Fruit fly (Drosophila melanogaster) whole organism, prepupa: ENCODE data around the gene Med.
A peak's percentile ranks its signal among the peaks of the same experiment; 100 is the strongest.

Experiments
- CG10669 ChIP-seq: fragments of 200-800 bp; sonication (Bioruptor generic); optimal IDR thresholded peaks from 3 replicates; lab custom pipeline; 2018; ENCODE audit warnings: missing biosample characterization, mild to moderate bottlenecking, missing genetic modification characterization, moderate library complexity
- CG11294 ChIP-seq: fragments of 200-800 bp; sonication (Bioruptor generic); IDR thresholded peaks from 2 replicates; pipeline ENCODE4 v1.3.6; 2022; ENCODE audit warnings: missing biosample characterization, missing genetic modification characterization
- CG11762 ChIP-seq: fragments of 200-800 bp; sonication (Bioruptor generic); optimal IDR thresholded peaks from 3 replicates; lab custom pipeline; 2016; ENCODE audit warnings: missing biosample characterization, missing genetic modification characterization; ENCODE audit not compliant: insufficient read depth
- CG11902 ChIP-seq: fragments of 200-800 bp; sonication (Bioruptor generic); optimal IDR thresholded peaks from 3 replicates; lab custom pipeline; 2016; ENCODE audit warnings: missing biosample characterization, missing genetic modification characterization
- CG15336 ChIP-seq: fragments of 200-800 bp; sonication (Bioruptor generic); IDR thresholded peaks from 2 replicates; pipeline ENCODE4 v1.3.6; 2022; ENCODE audit warnings: missing biosample characterization, missing genetic modification characterization
- CG1621 ChIP-seq: fragments of 200-800 bp; sonication (Bioruptor generic); optimal IDR thresholded peaks from 3 replicates; lab custom pipeline; 2018; ENCODE audit warnings: missing biosample characterization, mild to moderate bottlenecking, missing genetic modification characterization
- CG3032 ChIP-seq: fragments of 200-800 bp; optimal IDR thresholded peaks from 2 replicates; lab custom pipeline; 2019; ENCODE audit warnings: missing biosample characterization, mild to moderate bottlenecking, missing genetic modification characterization, moderate library complexity
- CG31627 ChIP-seq: fragments of 200-800 bp; sonication (Bioruptor generic); optimal IDR thresholded peaks from 3 replicates; lab custom pipeline; 2016; ENCODE audit warnings: missing biosample characterization, missing genetic modification characterization
- CG32006 ChIP-seq: fragments of 200-800 bp; sonication (Bioruptor generic); optimal IDR thresholded peaks from 3 replicates; lab custom pipeline; 2017; ENCODE audit warnings: missing biosample characterization, mild to moderate bottlenecking, missing genetic modification characterization
- CG4318 ChIP-seq: fragments of 200-800 bp; sonication (Bioruptor generic); optimal IDR thresholded peaks from 3 replicates; lab custom pipeline; 2017; ENCODE audit warnings: missing biosample characterization, mild to moderate bottlenecking, missing genetic modification characterization
- CG6163 ChIP-seq: fragments of 200-800 bp; sonication (Bioruptor generic); IDR thresholded peaks from 3 replicates; pipeline ENCODE4 v1.3.6; 2022; ENCODE audit warnings: missing biosample characterization, missing genetic modification characterization
- CG6276 ChIP-seq: fragments of 200-800 bp; sonication (Bioruptor generic); optimal IDR thresholded peaks from 2 replicates; lab custom pipeline; 2017; ENCODE audit warnings: missing biosample characterization, mild to moderate bottlenecking, missing genetic modification characterization
- CG6792 ChIP-seq: fragments of 200-800 bp; sonication (Bioruptor generic); optimal IDR thresholded peaks from 3 replicates; lab custom pipeline; 2016; ENCODE audit warnings: missing biosample characterization, missing genetic modification characterization
- CG6808 ChIP-seq: fragments of 200-800 bp; sonication (Bioruptor generic); optimal IDR thresholded peaks from 3 replicates; lab custom pipeline; 2017; ENCODE audit warnings: missing biosample characterization, missing genetic modification characterization, mild to moderate bottlenecking, moderate library complexity, missing genetic modification reagents
- CG7368 ChIP-seq: fragments of 200-800 bp; sonication (Bioruptor generic); optimal IDR thresholded peaks from 3 replicates; lab custom pipeline; 2016; ENCODE audit warnings: missing biosample characterization, missing genetic modification characterization
- CG8319 ChIP-seq: fragments of 200-800 bp; sonication (Bioruptor generic); optimal IDR thresholded peaks from 3 replicates; lab custom pipeline; 2016; ENCODE audit warnings: missing biosample characterization, missing genetic modification characterization
- CG8632 ChIP-seq: fragments of 200-800 bp; sonication (Bioruptor generic); optimal IDR thresholded peaks from 3 replicates; lab custom pipeline; 2016; ENCODE audit warnings: missing biosample characterization, missing genetic modification characterization
- Eip78C ChIP-seq: fragments of 200-800 bp; sonication (Bioruptor generic); peaks from one replicate; lab custom pipeline; 2016; ENCODE audit warnings: missing biosample characterization, missing genetic modification characterization
- Eip93F ChIP-seq: fragments of 200-800 bp; sonication (Bioruptor generic); optimal IDR thresholded peaks from 2 replicates; lab custom pipeline; 2016; ENCODE audit warnings: missing biosample characterization, mild to moderate bottlenecking, missing genetic modification characterization
- Ets21C ChIP-seq: fragments of 200-800 bp; sonication (Bioruptor generic); optimal IDR thresholded peaks from 3 replicates; lab custom pipeline; 2016; ENCODE audit warnings: missing biosample characterization, missing genetic modification characterization
- Ets96B ChIP-seq: fragments of 200-800 bp; optimal IDR thresholded peaks from 2 replicates; lab custom pipeline; 2019; ENCODE audit warnings: missing biosample characterization, mild to moderate bottlenecking, missing genetic modification characterization, moderate library complexity
- Gug ChIP-seq: fragments of 200-800 bp; sonication (Bioruptor generic); IDR thresholded peaks from 2 replicates; pipeline ENCODE4 v1.3.6; 2022; ENCODE audit warnings: missing biosample characterization, missing genetic modification characterization
- Hr38 ChIP-seq: sonication (Bioruptor generic); optimal IDR thresholded peaks from 2 replicates; lab custom pipeline; 2016; ENCODE audit warnings: missing biosample characterization, missing genetic modification characterization
- Hr39 ChIP-seq: fragments of 200-800 bp; sonication (Bioruptor generic); optimal IDR thresholded peaks from 2 replicates; lab custom pipeline; 2016; ENCODE audit warnings: missing biosample characterization, missing genetic modification characterization
- Hr4 ChIP-seq: fragments of 200-800 bp; sonication (Bioruptor generic); optimal IDR thresholded peaks from 3 replicates; lab custom pipeline; 2016; ENCODE audit warnings: missing biosample characterization, missing genetic modification characterization
- Lpt ChIP-seq: fragments of 200-800 bp; sonication (Bioruptor generic); optimal IDR thresholded peaks from 3 replicates; lab custom pipeline; 2016; ENCODE audit warnings: missing biosample characterization, missing genetic modification characterization
- Met ChIP-seq: fragments of 200-800 bp; sonication (Bioruptor generic); optimal IDR thresholded peaks from 3 replicates; lab custom pipeline; 2016; ENCODE audit warnings: missing biosample characterization, missing genetic modification characterization
- OdsH ChIP-seq: fragments of 200-800 bp; sonication (Bioruptor generic); optimal IDR thresholded peaks from 3 replicates; lab custom pipeline; 2016; ENCODE audit warnings: missing biosample characterization, missing genetic modification characterization
- Smox ChIP-seq: fragments of 200-800 bp; sonication (Bioruptor generic); optimal IDR thresholded peaks from 3 replicates; lab custom pipeline; 2016; ENCODE audit warnings: missing biosample characterization, missing genetic modification characterization
- Sox102F ChIP-seq: fragments of 200-800 bp; sonication (Bioruptor generic); optimal IDR thresholded peaks from 2 replicates; lab custom pipeline; 2016; ENCODE audit warnings: missing biosample characterization, mild to moderate bottlenecking, missing genetic modification characterization
- Sox15 ChIP-seq: fragments of 200-800 bp; sonication (Bioruptor generic); optimal IDR thresholded peaks from 3 replicates; lab custom pipeline; 2016; ENCODE audit warnings: missing biosample characterization, missing genetic modification characterization
- achi ChIP-seq: fragments of 200-800 bp; sonication (Bioruptor generic); optimal IDR thresholded peaks from 3 replicates; lab custom pipeline; 2016; ENCODE audit warnings: missing biosample characterization, missing genetic modification characterization
- acj6 ChIP-seq: fragments of 200-800 bp; sonication (Bioruptor generic); optimal IDR thresholded peaks from 3 replicates; lab custom pipeline; 2016; ENCODE audit warnings: missing biosample characterization, missing genetic modification characterization
- cyc ChIP-seq: fragments of 200-800 bp; sonication (Bioruptor generic); optimal IDR thresholded peaks from 3 replicates; lab custom pipeline; 2016; ENCODE audit warnings: missing biosample characterization, missing genetic modification characterization
- dsx ChIP-seq: fragments of 200-800 bp; optimal IDR thresholded peaks from 3 replicates; lab custom pipeline; 2019; ENCODE audit warnings: missing biosample characterization, mild to moderate bottlenecking, missing genetic modification characterization, moderate library complexity; ENCODE audit not compliant: poor library complexity, severe bottlenecking
- eg ChIP-seq: fragments of 200-800 bp; sonication (Bioruptor generic); IDR thresholded peaks from 3 replicates; pipeline ENCODE4 v1.3.6; 2022; ENCODE audit warnings: missing biosample characterization, missing genetic modification characterization
- esn ChIP-seq: fragments of 200-800 bp; sonication (Bioruptor generic); optimal IDR thresholded peaks from 2 replicates; lab custom pipeline; 2016; ENCODE audit warnings: missing biosample characterization, mild to moderate bottlenecking, missing genetic modification characterization, moderate library complexity
- fd59A ChIP-seq: fragments of 200-800 bp; sonication (Bioruptor generic); optimal IDR thresholded peaks from 2 replicates; lab custom pipeline; 2017; ENCODE audit warnings: missing biosample characterization, mild to moderate bottlenecking, missing genetic modification characterization, missing genetic modification reagents
- fd85E ChIP-seq: fragments of 200-800 bp; sonication (Bioruptor generic); optimal IDR thresholded peaks from 3 replicates; lab custom pipeline; 2016; ENCODE audit warnings: missing biosample characterization, missing genetic modification characterization
- fkh ChIP-seq: fragments of 200-800 bp; sonication (Bioruptor generic); optimal IDR thresholded peaks from 3 replicates; lab custom pipeline; 2017; ENCODE audit warnings: missing biosample characterization, mild to moderate bottlenecking, missing genetic modification characterization, moderate library complexity
- lz ChIP-seq: fragments of 200-800 bp; sonication (Bioruptor generic); optimal IDR thresholded peaks from 3 replicates; lab custom pipeline; 2016; ENCODE audit warnings: missing biosample characterization, missing genetic modification characterization
- net ChIP-seq: fragments of 200-800 bp; sonication (Bioruptor generic); optimal IDR thresholded peaks from 3 replicates; lab custom pipeline; 2016; ENCODE audit warnings: missing biosample characterization, missing genetic modification characterization
- pdm3 ChIP-seq: fragments of 200-800 bp; sonication (Bioruptor generic); optimal IDR thresholded peaks from 3 replicates; lab custom pipeline; 2016; ENCODE audit warnings: missing biosample characterization, missing genetic modification characterization
- salr ChIP-seq, 2 experiments: fragments of 200-800 bp; sonication (Bioruptor generic); optimal IDR thresholded peaks; 3 replicates each; lab custom pipeline; 2016 to 2018; ENCODE audit warnings: missing biosample characterization in 2 of 2, missing genetic modification characterization in 2 of 2, mild to moderate bottlenecking in 1 of 2
- spab ChIP-seq: fragments of 200-800 bp; sonication (Bioruptor generic); optimal IDR thresholded peaks from 2 replicates; lab custom pipeline; 2017; ENCODE audit warnings: missing biosample characterization, mild to moderate bottlenecking, missing genetic modification characterization, missing genetic modification reagents
- svp ChIP-seq: fragments of 200-800 bp; sonication (Bioruptor generic); peaks from one replicate; lab custom pipeline; 2016; ENCODE audit warnings: missing biosample characterization, missing genetic modification characterization
- topi ChIP-seq: fragments of 200-800 bp; sonication (Bioruptor generic); optimal IDR thresholded peaks from 3 replicates; lab custom pipeline; 2016; ENCODE audit warnings: missing biosample characterization, missing genetic modification characterization
- vri ChIP-seq: fragments of 200-800 bp; sonication (Bioruptor generic); optimal IDR thresholded peaks from 3 replicates; lab custom pipeline; 2016; ENCODE audit warnings: missing biosample characterization, mild to moderate bottlenecking, missing genetic modification characterization

The Med gene

dm6 chr3R:31580032-31580431 lies 30.8 kb upstream of the Med start:
- TF ChIP-seq net (no peak), Sox102F (GFP tag; lab: Kevin White, UChicago) (no peak)

dm6 chr3R:31580586-31580994 lies 30.3 kb upstream of the Med start, which contains the start of the genes pygo and rod:
Gene pygo (minus strand): TSS chr3R:31580699.
Gene rod (plus strand): TSS chr3R:31580951.
- no peak for TF ChIP-seq CG8319 (GFP tag; lab: Kevin White, UChicago)
- no peak for TF ChIP-seq CG7368 (GFP tag; lab: Kevin White, UChicago)
- TF ChIP-seq Smox, result no peak
- no peak for TF ChIP-seq Hr38 (GFP tag; lab: Kevin White, UChicago)
- no peak for TF ChIP-seq fd85E (GFP tag; lab: Kevin White, UChicago)
- no peak for TF ChIP-seq Gug
- TF ChIP-seq achi (GFP tag; lab: Kevin White, UChicago), result no peak
- TF ChIP-seq topi (GFP tag; lab: Kevin White, UChicago), result no peak
- TF ChIP-seq net, result no peak
- TF ChIP-seq CG1621 (tag; lab: Kevin White, UChicago), result peak; percentile 40
- TF ChIP-seq CG6792 (GFP tag; lab: Kevin White, UChicago), result no peak
- no peak for TF ChIP-seq vri (GFP tag; lab: Kevin White, UChicago)
- TF ChIP-seq OdsH (GFP tag; lab: Kevin White, UChicago), result no peak
- peak; percentile 20 for TF ChIP-seq esn (GFP tag; lab: Kevin White, UChicago)
- no peak for TF ChIP-seq cyc
- TF ChIP-seq lz, result no peak
- TF ChIP-seq acj6, result no peak
- no peak for TF ChIP-seq CG32006 (GFP tag; lab: Kevin White, UChicago)
- TF ChIP-seq fkh (GFP tag; lab: Kevin White, UChicago), result peak; percentile 7
- no peak for TF ChIP-seq CG11294 (GFP tag; lab: Robert Waterston, UW)
- no peak for TF ChIP-seq CG8632 (GFP tag; lab: Kevin White, UChicago)
- no peak for TF ChIP-seq CG11762 (GFP tag; lab: Kevin White, UChicago)
- TF ChIP-seq CG15336 (GFP tag; lab: Robert Waterston, UW), result no peak
- peak; percentile 78 for TF ChIP-seq Eip78C
- no peak for TF ChIP-seq Met (GFP tag; lab: Kevin White, UChicago)
- no peak for TF ChIP-seq Hr4 (GFP tag; lab: Kevin White, UChicago)
- no peak for TF ChIP-seq CG31627
- TF ChIP-seq svp (GFP tag; lab: Kevin White, UChicago), result no peak

- TF ChIP-seq spab (GFP tag; lab: Kevin White, UChicago) (peak; percentile 94), eg (GFP tag; lab: Robert Waterston, UW) (peak; percentile 100), net (peak; percentile 99), pdm3 (peak; percentile 98), svp (GFP tag; lab: Kevin White, UChicago) (peak; percentile 100), Sox15 (peak; percentile 91), CG6276 (GFP tag; lab: Kevin White, UChicago) (peak; percentile 100), Ets96B (tag; lab: Kevin White, UChicago) (peak; percentile 97), Hr4 (GFP tag; lab: Kevin White, UChicago) (peak; percentile 100), Ets21C (peak; percentile 97), Smox (peak; percentile 97), topi (GFP tag; lab: Kevin White, UChicago) (peak; percentile 98), CG7368 (GFP tag; lab: Kevin White, UChicago) (peak; percentile 97), Hr39 (GFP tag; lab: Kevin White, UChicago) (peak; percentile 98), CG32006 (GFP tag; lab: Kevin White, UChicago) (peak; percentile 99), CG10669 (peak; percentile 96), Lpt (GFP tag; lab: Kevin White, UChicago) (peak; percentile 99), salr (GFP tag; optimal IDR thresholded peaks at IDR 0.05; lab: Kevin White, UChicago) (peak; percentile 91 to 98), OdsH (GFP tag; lab: Kevin White, UChicago) (peak; percentile 98), cyc (peak; percentile 96), dsx (GFP tag; lab: Kevin White, UChicago) (peak; percentile 87), CG11902 (GFP tag; lab: Kevin White, UChicago) (peak; percentile 86), Eip93F (peak; percentile 72), CG6808 (GFP tag; lab: Kevin White, UChicago) (peak; percentile 94), Sox102F (GFP tag; lab: Kevin White, UChicago) (peak; percentile 99), CG4318 (GFP tag; lab: Kevin White, UChicago) (no peak), CG6163 (peak; percentile 99), CG3032 (peak; percentile 97), fd59A (GFP tag; lab: Kevin White, UChicago) (peak; percentile 91), CG8319 (GFP tag; lab: Kevin White, UChicago) (peak; percentile 97)
Measured at dm6 chr3R:31588374-31588773, 22.5 kb upstream of the Med start, which contains the start of gene CG1635. Gene CG1635 (plus strand): TSS chr3R:31588673.
